Fruit fly (Drosophila melanogaster): ENCODE measurements around the gene by.

The by gene

dm6 chr3R:9555334-9555974 lies 22.6 kb upstream of the by start, which contains the start of the genes CG9386 and BckdhA (continued):
- peak; percentile 38 for TF ChIP-seq D19A (tag; optimal IDR thresholded peaks at IDR 0.05)
- TF ChIP-seq CG14860 (GFP tag; IDR thresholded peaks at IDR 0.05; ENCODE audit: partially characterized antibody), result peak; percentile 63; the same call in 2 of the 3 replicates
- peak; percentile 66 for TF ChIP-seq CG14710 (tag; optimal IDR thresholded peaks at IDR 0.05)
- TF ChIP-seq CG17829 (tag; optimal IDR thresholded peaks at IDR 0.05), result peak; percentile 45
- peak; percentile 62 for TF ChIP-seq CG32532 (GFP tag; IDR thresholded peaks at IDR 0.05)
- TF ChIP-seq CG1602 (GFP tag; optimal IDR thresholded peaks at IDR 0.05), result peak; percentile 30
- no peak for TF ChIP-seq CG14050 (GFP tag; IDR thresholded peaks at IDR 0.05)
- TF ChIP-seq sr (GFP tag; IDR thresholded peaks at IDR 0.05), result no peak
- no peak for TF ChIP-seq CG14965 (GFP tag; optimal IDR thresholded peaks at IDR 0.05; ENCODE audit: borderline replicate concordance)
- no peak for TF ChIP-seq gcm (GFP tag; optimal IDR thresholded peaks at IDR 0.05)
- peak; percentile 72; the same call in 1 of the 4 replicates for TF ChIP-seq chinmo (GFP tag; IDR thresholded peaks at IDR 0.05; ENCODE audit: partially characterized antibody)
- peak; percentile 40; the same call in 1 of the 2 replicates for TF ChIP-seq Xrp1 (GFP tag; IDR thresholded peaks at IDR 0.05)
- TF ChIP-seq bsh (GFP tag; optimal IDR thresholded peaks at IDR 0.05), result peak in 1 of 2 experiments; percentile 15
- TF ChIP-seq dm (GFP tag; optimal IDR thresholded peaks at IDR 0.05), result peak; percentile 61
- TF ChIP-seq lilli (GFP tag; optimal IDR thresholded peaks at IDR 0.05), result peak; percentile 78
- TF ChIP-seq CG33213 (GFP tag; optimal IDR thresholded peaks at IDR 0.05), result peak; percentile 17
- TF ChIP-seq lola (GFP tag; optimal IDR thresholded peaks at IDR 0.05), result peak in 1 of 3 experiments; percentile 48
- peak; percentile 32 for TF ChIP-seq CG17359 (tag; optimal IDR thresholded peaks at IDR 0.05)
- TF ChIP-seq sisA (GFP tag; IDR thresholded peaks at IDR 0.05), result no peak
- TF ChIP-seq YL-1 (GFP tag; optimal IDR thresholded peaks at IDR 0.05), result peak; percentile 62
- peak; percentile 0 for TF ChIP-seq dmrt11E (tag; optimal IDR thresholded peaks at IDR 0.05)
- peak; percentile 31 for TF ChIP-seq PHDP (tag; optimal IDR thresholded peaks at IDR 0.05)
- no peak for TF ChIP-seq Mrtf (GFP tag; IDR thresholded peaks at IDR 0.05)
- TF ChIP-seq Ets65A (GFP tag), result peak; percentile 95
- 0 out of 2 replicates have a peak, but pooled peaks have one; percentile 33 for TF ChIP-seq ttk (GFP tag; IDR thresholded peaks at IDR 0.05)
- no peak for TF ChIP-seq dmrt99B (tag; optimal IDR thresholded peaks at IDR 0.05)
- no peak for TF ChIP-seq CG11085 (GFP tag; IDR thresholded peaks at IDR 0.05)
- TF ChIP-seq dan (GFP tag; IDR thresholded peaks at IDR 0.05), result no peak
- peak; percentile 32 for TF ChIP-seq CG10209 (GFP tag; optimal IDR thresholded peaks at IDR 0.05)
- TF ChIP-seq slbo (GFP tag; IDR thresholded peaks at IDR 0.05), result peak; percentile 71
- peak; percentile 74 for TF ChIP-seq HLH4C (GFP tag; IDR thresholded peaks at IDR 0.05; ENCODE audit: partially characterized antibody)
- no peak for TF ChIP-seq CG30431 (GFP tag; optimal IDR thresholded peaks at IDR 0.05)
- TF ChIP-seq Doc3 (GFP tag; IDR thresholded peaks at IDR 0.05; ENCODE audit: partially characterized antibody), result peak; percentile 75
- no peak for TF ChIP-seq chm (GFP tag; IDR thresholded peaks at IDR 0.05)
- peak; percentile 6 for TF ChIP-seq sd (tag; optimal IDR thresholded peaks at IDR 0.05)
- TF ChIP-seq CG4820 (GFP tag; optimal IDR thresholded peaks at IDR 0.05), result peak; percentile 14
- peak; percentile 56 for TF ChIP-seq grau (tag; optimal IDR thresholded peaks at IDR 0.05)
- no peak for TF ChIP-seq Hr39 (optimal IDR thresholded peaks at IDR 0.05)
- TF ChIP-seq vfl (GFP tag; optimal IDR thresholded peaks at IDR 0.05), result peak; percentile 34
- peak; percentile 60 for TF ChIP-seq HLH54F (GFP tag; optimal IDR thresholded peaks at IDR 0.05)
- TF ChIP-seq Fer1 (GFP tag; optimal IDR thresholded peaks at IDR 0.05), result peak; percentile 42
- peak; percentile 50 for TF ChIP-seq CG12155 (GFP tag; optimal IDR thresholded peaks at IDR 0.05)
- peak; percentile 59 for TF ChIP-seq CG7839 (tag; optimal IDR thresholded peaks at IDR 0.05)
- TF ChIP-seq insv (GFP tag; optimal IDR thresholded peaks at IDR 0.05), result no peak
- peak; percentile 5 for TF ChIP-seq CG16863 (GFP tag; optimal IDR thresholded peaks at IDR 0.05)
- TF ChIP-seq pho (GFP tag; optimal IDR thresholded peaks at IDR 0.05), result peak; percentile 53
- no peak for TF ChIP-seq lbe (GFP tag; optimal IDR thresholded peaks at IDR 0.05)
- TF ChIP-seq CG15514 (GFP tag; optimal IDR thresholded peaks at IDR 0.05), result peak; percentile 50
- TF ChIP-seq knrl (GFP tag; IDR thresholded peaks at IDR 0.05; ENCODE audit: partially characterized antibody), result peak; percentile 69
